Fruit fly (Drosophila melanogaster) whole organism, embryonic: ENCODE results near the gene pigs.

Experiments used
- ATbp ChIP-seq: fragments of 200-800 bp; sonication (Bioruptor generic); optimal IDR thresholded peaks from 2 replicates; lab custom pipeline; 2017; ENCODE audit warnings: missing biosample characterization, mild to moderate bottlenecking, missing genetic modification characterization, missing genetic modification reagents
- Asciz ChIP-seq: fragments of 200-800 bp; sonication (Bioruptor generic); optimal IDR thresholded peaks from 2 replicates; lab custom pipeline; 2017; ENCODE audit warnings: missing biosample characterization, mild to moderate bottlenecking, missing genetic modification characterization, missing genetic modification reagents
- B-H2 ChIP-seq: fragments of 200-800 bp; sonication (Bioruptor generic); optimal IDR thresholded peaks from 2 replicates; lab custom pipeline; 2018; ENCODE audit warnings: missing biosample characterization, mild to moderate bottlenecking, missing genetic modification characterization
- Bteb2 ChIP-seq: fragments of 200-800 bp; sonication (Bioruptor generic); optimal IDR thresholded peaks from 2 replicates; lab custom pipeline; 2016; ENCODE audit warnings: missing biosample characterization, missing genetic modification characterization
- CG1024 ChIP-seq: fragments of 200-800 bp; sonication (Bioruptor generic); IDR thresholded peaks from 2 replicates; pipeline ENCODE4 v1.3.6; 2022; ENCODE audit warnings: missing biosample characterization, missing genetic modification characterization
- CG10431 ChIP-seq: fragments of 200-800 bp; sonication (Bioruptor generic); optimal IDR thresholded peaks from 3 replicates; lab custom pipeline; 2018; ENCODE audit warnings: missing biosample characterization, mild to moderate bottlenecking, missing genetic modification characterization
- CG10565 ChIP-seq: fragments of 200-800 bp; sonication (Bioruptor generic); optimal IDR thresholded peaks from 3 replicates; lab custom pipeline; 2016; ENCODE audit warnings: missing biosample characterization, mild to moderate bottlenecking, missing genetic modification characterization
- CG15011 ChIP-seq: fragments of 200-800 bp; sonication (Bioruptor generic); optimal IDR thresholded peaks from 3 replicates; lab custom pipeline; 2018; ENCODE audit warnings: missing biosample characterization, mild to moderate bottlenecking, missing genetic modification characterization
- CG16813 ChIP-seq: fragments of 200-800 bp; sonication (Bioruptor generic); IDR thresholded peaks from 3 replicates; pipeline ENCODE4 v1.3.6; 2022; ENCODE audit warnings: missing biosample characterization, missing genetic modification characterization; ENCODE audit not compliant: partially characterized antibody
- CG18262 ChIP-seq: fragments of 200-800 bp; optimal IDR thresholded peaks from 3 replicates; lab custom pipeline; 2019; ENCODE audit warnings: missing biosample characterization, mild to moderate bottlenecking, missing genetic modification characterization, moderate library complexity
- CG18619 ChIP-seq: fragments of 200-800 bp; sonication (Bioruptor generic); optimal IDR thresholded peaks from 3 replicates; lab custom pipeline; 2017; ENCODE audit warnings: missing biosample characterization, mild to moderate bottlenecking, missing genetic modification characterization
- CG30403 ChIP-seq: fragments of 200-800 bp; sonication (Bioruptor generic); optimal IDR thresholded peaks from 3 replicates; lab custom pipeline; 2016; ENCODE audit warnings: missing biosample characterization, missing genetic modification characterization
- CG31365 ChIP-seq: fragments of 200-800 bp; sonication (Bioruptor generic); optimal IDR thresholded peaks from 2 replicates; lab custom pipeline; 2018; ENCODE audit warnings: missing biosample characterization, mild to moderate bottlenecking, missing genetic modification characterization
- CG3995 ChIP-seq: fragments of 200-800 bp; sonication (Bioruptor generic); optimal IDR thresholded peaks from 3 replicates; lab custom pipeline; 2016; ENCODE audit warnings: missing biosample characterization, missing genetic modification characterization
- CG5953 ChIP-seq: fragments of 200-800 bp; sonication (Bioruptor generic); IDR thresholded peaks from 2 replicates; pipeline ENCODE4 v1.3.6; 2022; ENCODE audit warnings: missing biosample characterization, missing genetic modification characterization
- CG6175 ChIP-seq: fragments of 200-800 bp; sonication (Bioruptor generic); IDR thresholded peaks from 3 replicates; pipeline ENCODE4 v1.3.6; 2022; ENCODE audit warnings: missing biosample characterization, missing genetic modification characterization
- CG6689 ChIP-seq: fragments of 200-800 bp; sonication (Bioruptor generic); IDR thresholded peaks from 2 replicates; pipeline ENCODE4 v1.3.6; 2022; ENCODE audit warnings: missing biosample characterization, missing genetic modification characterization
- CG7839 ChIP-seq: fragments of 200-800 bp; sonication (Bioruptor generic); optimal IDR thresholded peaks from 3 replicates; lab custom pipeline; 2018; ENCODE audit warnings: missing biosample characterization, mild to moderate bottlenecking, missing genetic modification characterization, moderate library complexity
- CG7963 ChIP-seq: fragments of 200-800 bp; sonication (Bioruptor generic); IDR thresholded peaks from 3 replicates; pipeline ENCODE4 v1.3.6; 2022; ENCODE audit warnings: missing biosample characterization, missing genetic modification characterization; ENCODE audit not compliant: partially characterized antibody
- CG8281 ChIP-seq: fragments of 200-800 bp; sonication (Bioruptor generic); optimal IDR thresholded peaks from 2 replicates; lab custom pipeline; 2018; ENCODE audit warnings: missing biosample characterization, mild to moderate bottlenecking, missing genetic modification characterization, moderate library complexity
- D19B ChIP-seq: fragments of 200-800 bp; sonication (Bioruptor generic); optimal IDR thresholded peaks from 2 replicates; lab custom pipeline; 2017; ENCODE audit warnings: missing biosample characterization, mild to moderate bottlenecking, missing genetic modification characterization
- Deaf1 ChIP-seq: fragments of 200-800 bp; optimal IDR thresholded peaks from 3 replicates; lab custom pipeline; 2019; ENCODE audit warnings: missing biosample characterization, mild to moderate bottlenecking, missing genetic modification characterization, moderate library complexity
- Doc3 ChIP-seq: fragments of 200-800 bp; sonication (Bioruptor generic); IDR thresholded peaks from 3 replicates; pipeline ENCODE4 v1.3.6; 2022; ENCODE audit warnings: missing biosample characterization, missing genetic modification characterization; ENCODE audit not compliant: partially characterized antibody
- Dref ChIP-seq: fragments of 200-800 bp; sonication (Bioruptor generic); IDR thresholded peaks from 2 replicates; pipeline ENCODE4 v1.3.6; 2022; ENCODE audit warnings: missing biosample characterization, missing genetic modification characterization
- Elba2 ChIP-seq: fragments of 200-800 bp; sonication (Bioruptor generic); optimal IDR thresholded peaks from 3 replicates; lab custom pipeline; 2016; ENCODE audit warnings: missing biosample characterization, missing genetic modification characterization
- Hsf ChIP-seq: fragments of 200-800 bp; sonication (Bioruptor generic); optimal IDR thresholded peaks from 3 replicates; lab custom pipeline; 2016; ENCODE audit warnings: missing biosample characterization, missing genetic modification characterization
- Jarid2 ChIP-seq: fragments of 200-800 bp; sonication (Bioruptor generic); optimal IDR thresholded peaks from 3 replicates; lab custom pipeline; 2017; ENCODE audit warnings: mild to moderate bottlenecking, missing biosample characterization, missing genetic modification reagents, missing genetic modification characterization
- NC2β ChIP-seq: fragments of 200-800 bp; sonication (Bioruptor generic); optimal IDR thresholded peaks from 2 replicates; lab custom pipeline; 2016; ENCODE audit warnings: missing biosample characterization, missing genetic modification characterization
- Opbp ChIP-seq: fragments of 200-800 bp; sonication (Bioruptor generic); IDR thresholded peaks from 3 replicates; pipeline ENCODE4 v1.3.6; 2022; ENCODE audit warnings: missing biosample characterization, missing genetic modification characterization; ENCODE audit not compliant: partially characterized antibody
- Optix ChIP-seq: fragments of 200-800 bp; sonication (Bioruptor generic); IDR thresholded peaks from 3 replicates; pipeline ENCODE4 v1.3.6; 2022; ENCODE audit warnings: missing biosample characterization, missing genetic modification characterization
- Rfx ChIP-seq: fragments of 200-800 bp; sonication (Bioruptor generic); IDR thresholded peaks from 2 replicates; pipeline ENCODE4 v1.3.6; 2022; ENCODE audit warnings: missing biosample characterization, missing genetic modification characterization
- Stat92E ChIP-seq, 3 experiments: fragments of >200 bp in 2 of 3; fragments of 200-800 bp in 1 of 3; sonication (Bioruptor generic) in 1 of 3; optimal IDR thresholded peaks; 2 replicates each; lab custom pipeline; 2017 to 2019; ENCODE audit warnings: missing biosample characterization in 3 of 3, missing genetic modification characterization in 3 of 3, mild to moderate bottlenecking in 1 of 3, moderate library complexity in 1 of 3
- ase ChIP-seq: fragments of 200-800 bp; sonication (Bioruptor generic); IDR thresholded peaks from 3 replicates; pipeline ENCODE4 v1.3.6; 2022; ENCODE audit warnings: missing biosample characterization, missing genetic modification characterization
- bbx ChIP-seq: fragments of 200-800 bp; sonication (Bioruptor generic); IDR thresholded peaks from 2 replicates; pipeline ENCODE4 v1.3.6; 2022; ENCODE audit warnings: missing biosample characterization, missing genetic modification characterization; ENCODE audit not compliant: partially characterized antibody
- chinmo ChIP-seq: fragments of 200-800 bp; sonication (Bioruptor generic); IDR thresholded peaks from 4 replicates; pipeline ENCODE4 v1.3.6; 2022; ENCODE audit warnings: missing biosample characterization, missing genetic modification characterization; ENCODE audit not compliant: partially characterized antibody
- fu2 ChIP-seq: fragments of 200-800 bp; sonication (Bioruptor generic); optimal IDR thresholded peaks from 2 replicates; lab custom pipeline; 2016; ENCODE audit warnings: missing biosample characterization, missing genetic modification characterization
- gcm ChIP-seq: fragments of 200-800 bp; sonication (Bioruptor generic); optimal IDR thresholded peaks from 2 replicates; lab custom pipeline; 2019; ENCODE audit warnings: missing biosample characterization, mild to moderate bottlenecking, missing genetic modification characterization, moderate library complexity
- ind ChIP-seq: fragments of 200-800 bp; sonication (Bioruptor generic); optimal IDR thresholded peaks from 3 replicates; lab custom pipeline; 2016; ENCODE audit warnings: missing biosample characterization, missing genetic modification characterization
- lov ChIP-seq, 2 experiments: fragments of 200-800 bp in 1 of 2; fragments of >200 bp in 1 of 2; sonication (Bioruptor generic) in 1 of 2; IDR thresholded peaks in 1 of 2; optimal IDR thresholded peaks in 1 of 2; 2 replicates in 1 of 2; 3 replicates in 1 of 2; pipeline versions ENCODE4 v1.3.6 to Lab custom; 2017 to 2022; ENCODE audit warnings: missing biosample characterization in 1 of 2, missing genetic modification characterization in 1 of 2
- oc ChIP-seq: fragments of 200-800 bp; sonication (Bioruptor generic); optimal IDR thresholded peaks from 2 replicates; lab custom pipeline; 2018; ENCODE audit warnings: missing biosample characterization, mild to moderate bottlenecking, missing genetic modification characterization, moderate library complexity
- schlank ChIP-seq: fragments of 200-800 bp; sonication (Bioruptor generic); optimal IDR thresholded peaks from 2 replicates; lab custom pipeline; 2018; ENCODE audit warnings: missing biosample characterization, mild to moderate bottlenecking, missing genetic modification characterization
- scrt ChIP-seq: fragments of 200-800 bp; sonication (Bioruptor generic); optimal IDR thresholded peaks from 2 replicates; lab custom pipeline; 2018; ENCODE audit warnings: missing biosample characterization, mild to moderate bottlenecking, missing genetic modification characterization, moderate library complexity
- slbo ChIP-seq: fragments of 200-800 bp; sonication (Bioruptor generic); IDR thresholded peaks from 2 replicates; pipeline ENCODE4 v1.3.6; 2022; ENCODE audit warnings: missing biosample characterization, missing genetic modification characterization
- slou ChIP-seq: fragments of 200-800 bp; sonication (Bioruptor generic); optimal IDR thresholded peaks from 3 replicates; lab custom pipeline; 2016; ENCODE audit warnings: missing biosample characterization, missing genetic modification characterization
- ssp ChIP-seq: fragments of 200-800 bp; sonication (Bioruptor generic); IDR thresholded peaks from 2 replicates; pipeline ENCODE4 v1.3.6; 2022; ENCODE audit warnings: missing biosample characterization, missing genetic modification characterization
- tin ChIP-seq: fragments of 200-800 bp; sonication (Bioruptor generic); optimal IDR thresholded peaks from 3 replicates; lab custom pipeline; 2016; ENCODE audit warnings: missing biosample characterization, missing genetic modification characterization
- wor ChIP-seq: fragments of 200-800 bp; sonication (Bioruptor generic); IDR thresholded peaks from 2 replicates; pipeline ENCODE4 v1.3.6; 2022; ENCODE audit warnings: missing biosample characterization, missing genetic modification characterization
- zen2 ChIP-seq: fragments of 200-800 bp; sonication (Bioruptor generic); IDR thresholded peaks from 3 replicates; pipeline ENCODE4 v1.3.6; 2022; ENCODE audit warnings: missing biosample characterization, missing genetic modification characterization; ENCODE audit not compliant: partially characterized antibody

Gene pigs

dm6 chrX:6654198-6654831, 54.5 kb downstream of the pigs start, which contains the start of the genes CG3226 and Cdc7 (continued):
- TF ChIP-seq ssp (peak; percentile 19; the same call in 1 of the 2 replicates), CG10431 (GFP tag; lab: Kevin White, UChicago) (peak; percentile 73), ATbp (GFP tag; lab: Kevin White, UChicago) (peak; percentile 69), chinmo (GFP tag; lab: Robert Waterston, UW) (0 out of 4 replicates have a peak, but pooled peaks have one; percentile 11), Doc3 (GFP tag; lab: Robert Waterston, UW) (peak; percentile 48; the same call in 1 of the 3 replicates), Optix (GFP tag; lab: Robert Waterston, UW) (no peak), D19B (GFP tag; lab: Kevin White, UChicago) (peak; percentile 61), Jarid2 (GFP tag; lab: Kevin White, UChicago) (peak; percentile 69), B-H2 (GFP tag; lab: Kevin White, UChicago) (peak; percentile 80), CG31365 (tag; lab: Kevin White, UChicago) (peak; percentile 45), gcm (GFP tag; lab: Kevin White, UChicago) (peak; percentile 74), Dref (GFP tag; lab: Robert Waterston, UW) (peak; percentile 80), slou (GFP tag; lab: Kevin White, UChicago) (peak; percentile 57), schlank (tag; lab: Kevin White, UChicago) (peak; percentile 78), oc (tag; lab: Kevin White, UChicago) (peak; percentile 41), wor (GFP tag; lab: Robert Waterston, UW) (no peak), Deaf1 (tag; lab: Kevin White, UChicago) (no peak), CG18619 (GFP tag; lab: Kevin White, UChicago) (peak; percentile 77), scrt (GFP tag; lab: Kevin White, UChicago) (peak; percentile 65), ase (no peak), Stat92E (GFP tag; optimal IDR thresholded peaks at IDR 0.05; lab: Kevin White, UChicago) (no peak), CG7963 (no peak), CG18262 (tag; lab: Kevin White, UChicago) (peak; percentile 64), CG6175 (GFP tag; lab: Robert Waterston, UW) (0 out of 3 replicates have a peak, but pooled peaks have one; percentile 21), CG8281 (tag; lab: Kevin White, UChicago) (peak; percentile 47), Opbp (peak; percentile 83), fu2 (GFP tag; lab: Kevin White, UChicago) (peak; percentile 0), CG6689 (no peak), tin (peak; percentile 31), CG7839 (tag; lab: Kevin White, UChicago) (peak; percentile 68), CG3995 (GFP tag; lab: Kevin White, UChicago) (peak; percentile 72), lov (optimal IDR thresholded peaks at IDR 0.05; lab: Kevin White, UChicago) (no peak), lov (GFP tag; IDR thresholded peaks at IDR 0.05; lab: Robert Waterston, UW) (0 out of 3 replicates have a peak, but pooled peaks have one; percentile 46), Rfx (GFP tag; lab: Robert Waterston, UW) (peak; percentile 83), CG30403 (GFP tag; lab: Kevin White, UChicago) (peak; percentile 66), CG5953 (GFP tag; lab: Robert Waterston, UW) (no peak), CG15011 (GFP tag; lab: Kevin White, UChicago) (peak; percentile 62), Asciz (peak; percentile 65), CG1024 (GFP tag; lab: Robert Waterston, UW) (0 out of 2 replicates have a peak, but pooled peaks have one; percentile 16), CG16813 (GFP tag; lab: Robert Waterston, UW) (peak; percentile 76), slbo (GFP tag; lab: Robert Waterston, UW) (peak; percentile 39; the same call in 1 of the 2 replicates), ind (GFP tag; lab: Kevin White, UChicago) (peak; percentile 26), NC2β (GFP tag; lab: Kevin White, UChicago) (peak; percentile 85), Bteb2 (GFP tag; lab: Kevin White, UChicago) (no peak), Hsf (peak; percentile 56), Elba2 (GFP tag; lab: Kevin White, UChicago) (no peak), bbx (GFP tag; lab: Robert Waterston, UW) (peak; percentile 85), CG10565 (GFP tag; lab: Kevin White, UChicago) (no peak), zen2 (no peak)
